Worm (Caenorhabditis elegans): Measurements from ENCODE around the gene T25D1.3.

T25D1.3 gene

DNA sequence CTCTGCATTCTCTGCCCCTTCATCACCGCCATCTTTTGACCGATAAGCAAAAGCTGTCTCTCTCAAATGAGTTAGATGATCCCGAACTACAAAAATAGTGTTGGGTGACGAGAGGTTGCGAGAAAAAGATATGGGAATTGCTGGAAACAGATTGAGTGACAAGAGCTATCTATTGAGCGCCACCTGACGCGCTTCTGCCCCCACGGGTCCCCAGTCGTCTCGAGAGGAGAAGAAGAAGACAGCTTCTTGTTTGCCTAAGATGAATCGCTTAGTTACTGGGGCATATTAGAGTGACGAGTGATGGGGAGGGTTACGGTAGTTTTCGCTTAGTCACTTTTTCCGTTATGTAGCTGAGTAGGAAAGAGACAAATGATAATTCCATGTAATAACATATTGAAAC is 29.1 kb downstream of the T25D1.3 start (continued):
- TF ChIP-seq lin-35 (GFP tag; optimal IDR thresholded peaks at IDR 0.05) (no peak), C16A3.4 (tag; optimal IDR thresholded peaks at IDR 0.05) (no peak), egl-13 (tag; optimal IDR thresholded peaks at IDR 0.05) (no peak), lin-13 (GFP tag; optimal IDR thresholded peaks at IDR 0.05) (no peak), ztf-4 (tag; optimal IDR thresholded peaks at IDR 0.05) (no peak), efl-3 (GFP tag; optimal IDR thresholded peaks at IDR 0.05) (no peak), snpc-4 (tag; optimal IDR thresholded peaks at IDR 0.05) (no peak), lsy-2 (tag; optimal IDR thresholded peaks at IDR 0.05) (peak; percentile 44 to 65), hpl-2 (GFP tag; optimal IDR thresholded peaks at IDR 0.05) (no peak), mep-1 (tag; optimal IDR thresholded peaks at IDR 0.05) (no peak), grh-1 (GFP tag; IDR thresholded peaks at IDR 0.05) (no peak), nhr-237 (tag; optimal IDR thresholded peaks at IDR 0.05) (no peak), ceh-8 (GFP tag; optimal IDR thresholded peaks at IDR 0.05) (no peak), efl-1 (optimal IDR thresholded peaks at IDR 0.05) (peak in 1 of 2 experiments; percentile 7), efl-1 (GFP tag; optimal IDR thresholded peaks at IDR 0.05 in 1 of 2) (no peak), elt-2 (tag; optimal IDR thresholded peaks at IDR 0.05) (no peak), unc-98 (GFP tag; IDR thresholded peaks at IDR 0.05) (no peak), fkh-10 (GFP tag; optimal IDR thresholded peaks at IDR 0.05) (no peak), mef-2 (tag; optimal IDR thresholded peaks at IDR 0.05) (no peak), nhr-76 (tag; optimal IDR thresholded peaks at IDR 0.05) (no peak), jun-1 (tag; optimal IDR thresholded peaks at IDR 0.05) (no peak), rnt-1 (tag; optimal IDR thresholded peaks at IDR 0.05) (peak; percentile 77), nhr-12 (tag; optimal IDR thresholded peaks at IDR 0.05) (no peak), ets-5 (GFP tag; IDR thresholded peaks at IDR 0.05) (no peak), nhr-28 (tag; optimal IDR thresholded peaks at IDR 0.05) (no peak), irx-1 (tag; optimal IDR thresholded peaks at IDR 0.05) (no peak), nhr-11 (tag; optimal IDR thresholded peaks at IDR 0.05) (no peak), lir-3 (tag; optimal IDR thresholded peaks at IDR 0.05; ENCODE audit: poor library complexity) (no peak), dsc-1 (tag; optimal IDR thresholded peaks at IDR 0.05) (no peak), nhr-85 (tag) (no peak), lin-15B (tag; optimal IDR thresholded peaks at IDR 0.05) (no peak), mdl-1 (tag; optimal IDR thresholded peaks at IDR 0.05) (no peak), C04F5.9 (tag; optimal IDR thresholded peaks at IDR 0.05) (no peak), elt-3 (tag; optimal IDR thresholded peaks at IDR 0.05) (no peak), fkh-8 (tag; optimal IDR thresholded peaks at IDR 0.05) (no peak), nhr-47 (tag; optimal IDR thresholded peaks at IDR 0.05) (peak; percentile 13), sptf-1 (tag; optimal IDR thresholded peaks at IDR 0.05) (no peak), sox-4 (tag; optimal IDR thresholded peaks at IDR 0.05) (no peak), unc-30 (tag; optimal IDR thresholded peaks at IDR 0.05) (no peak), nhr-77 (tag; optimal IDR thresholded peaks at IDR 0.05) (no peak), C34B4.2 (tag; optimal IDR thresholded peaks at IDR 0.05) (no peak), zip-4 (GFP tag; optimal IDR thresholded peaks at IDR 0.05) (no peak), unc-130 (tag; optimal IDR thresholded peaks at IDR 0.05) (peak; percentile 25), ceh-82 (tag; optimal IDR thresholded peaks at IDR 0.05) (no peak), pqm-1 (tag; optimal IDR thresholded peaks at IDR 0.05) (no peak), nhr-84 (tag; optimal IDR thresholded peaks at IDR 0.05) (no peak), mab-9 (GFP tag; IDR thresholded peaks at IDR 0.05) (no peak), unc-62 (GFP tag; optimal IDR thresholded peaks at IDR 0.05) (no peak), snu-23 (GFP tag; optimal IDR thresholded peaks at IDR 0.05) (peak; percentile 51), blmp-1 (tag; optimal IDR thresholded peaks at IDR 0.05) (no peak), Y116A8C.19 (tag; optimal IDR thresholded peaks at IDR 0.05; ENCODE audit: borderline replicate concordance) (no peak), lin-14 (GFP tag; optimal IDR thresholded peaks at IDR 0.05) (peak; percentile 74), nhr-90 (tag; optimal IDR thresholded peaks at IDR 0.05; ENCODE audit: poor library complexity) (no peak), tbx-2 (tag; optimal IDR thresholded peaks at IDR 0.05) (no peak), isw-1 (GFP tag; IDR thresholded peaks at IDR 0.05) (no peak)
